Worm (Caenorhabditis elegans) whole organism, L2 larva: Measurements from ENCODE around the gene F10A3.4.

ENCODE experiments used
- C34F6.9 ChIP-seq: fragments of 150-350 bp; optimal IDR thresholded peaks from 2 replicates; lab custom pipeline; 2014; ENCODE audit warnings: missing biosample characterization, missing genetic modification characterization
- F13H6.1 ChIP-seq: sonication (generic microtip); optimal IDR thresholded peaks from 2 replicates; lab custom pipeline; 2016; ENCODE audit warnings: missing genetic modification characterization, missing compliant biosample characterization
- ZK546.5 ChIP-seq: sonication (generic microtip); optimal IDR thresholded peaks from 2 replicates; lab custom pipeline; 2017; ENCODE audit warnings: missing biosample characterization, missing genetic modification characterization
- aly-2 ChIP-seq: fragments of 150-350 bp; optimal IDR thresholded peaks from 2 replicates; lab custom pipeline; 2014; ENCODE audit warnings: missing biosample characterization, missing genetic modification characterization
- ama-1 ChIP-seq: fragments of 150-350 bp; optimal IDR thresholded peaks from 2 replicates; lab custom pipeline; 2018; ENCODE audit warnings: inconsistent platforms
- blmp-1 ChIP-seq: sonication (generic microtip); optimal IDR thresholded peaks from 2 replicates; lab custom pipeline; 2017; ENCODE audit warnings: missing genetic modification characterization, mild to moderate bottlenecking, missing compliant biosample characterization, antibody characterized with exemption, moderate library complexity; ENCODE audit not compliant: insufficient read depth
- ceh-16 ChIP-seq: fragments of 150-350 bp; optimal IDR thresholded peaks from 2 replicates; lab custom pipeline; 2014; ENCODE audit warnings: missing biosample characterization, missing genetic modification characterization
- ceh-82 ChIP-seq: fragments of 150-350 bp; optimal IDR thresholded peaks from 2 replicates; lab custom pipeline; 2014; ENCODE audit warnings: missing biosample characterization, missing genetic modification characterization
- crh-2 ChIP-seq: sonication (generic microtip); optimal IDR thresholded peaks from 2 replicates; lab custom pipeline; 2017; ENCODE audit warnings: missing biosample characterization, missing genetic modification characterization
- dmd-4 ChIP-seq: sonication (generic microtip); optimal IDR thresholded peaks from 2 replicates; lab custom pipeline; 2017; ENCODE audit warnings: missing biosample characterization, missing genetic modification characterization
- gmeb-1 ChIP-seq: fragments of 150-350 bp; optimal IDR thresholded peaks from 2 replicates; lab custom pipeline; 2014; ENCODE audit warnings: missing biosample characterization, missing genetic modification characterization
- lin-11 ChIP-seq: fragments of 150-350 bp; sonication (generic microtip); optimal IDR thresholded peaks from 2 replicates; lab custom pipeline; 2014; ENCODE audit warnings: missing biosample characterization, missing genetic modification characterization, inconsistent platforms, mixed read lengths
- lin-13 ChIP-seq: fragments of 150-350 bp; optimal IDR thresholded peaks from 2 replicates; lab custom pipeline; 2014; ENCODE audit warnings: missing biosample characterization, missing genetic modification reagents, missing genetic modification characterization
- mab-5 ChIP-seq: fragments of 150-350 bp; optimal IDR thresholded peaks from 2 replicates; lab custom pipeline; 2014; ENCODE audit warnings: missing biosample characterization, missing genetic modification characterization
- mbf-1 ChIP-seq: sonication (generic microtip); optimal IDR thresholded peaks from 2 replicates; lab custom pipeline; 2017; ENCODE audit warnings: missing biosample characterization, missing genetic modification characterization
- mdl-1 ChIP-seq, 2 experiments: fragments of 150-350 bp in 1 of 2; sonication (generic microtip) in 1 of 2; optimal IDR thresholded peaks; 2 replicates each; lab custom pipeline; 2017; ENCODE audit warnings: missing biosample characterization in 2 of 2, missing genetic modification characterization in 2 of 2
- nhr-10 ChIP-seq: sonication (generic microtip); optimal IDR thresholded peaks from 2 replicates; lab custom pipeline; 2017; ENCODE audit warnings: missing biosample characterization, missing genetic modification characterization
- nhr-11 ChIP-seq: fragments of 150-350 bp; optimal IDR thresholded peaks from 2 replicates; lab custom pipeline; 2014; ENCODE audit warnings: missing biosample characterization, missing genetic modification characterization
- nhr-12 ChIP-seq: fragments of 150-350 bp; optimal IDR thresholded peaks from 2 replicates; lab custom pipeline; 2014; ENCODE audit warnings: missing biosample characterization, missing genetic modification characterization
- nhr-21 ChIP-seq: fragments of 150-350 bp; optimal IDR thresholded peaks from 2 replicates; lab custom pipeline; 2014; ENCODE audit warnings: missing biosample characterization, missing genetic modification characterization
- nhr-23 ChIP-seq: fragments of 150-350 bp; optimal IDR thresholded peaks from 2 replicates; lab custom pipeline; 2014; ENCODE audit warnings: missing biosample characterization, missing genetic modification reagents, missing genetic modification characterization
- nhr-237 ChIP-seq: fragments of 150-350 bp; optimal IDR thresholded peaks from 2 replicates; lab custom pipeline; 2014; ENCODE audit warnings: missing biosample characterization, missing genetic modification characterization
- nhr-6 ChIP-seq: fragments of 150-350 bp; optimal IDR thresholded peaks from 2 replicates; lab custom pipeline; 2014; ENCODE audit warnings: missing biosample characterization, missing genetic modification characterization
- nhr-77 ChIP-seq: fragments of 150-350 bp; optimal IDR thresholded peaks from 2 replicates; lab custom pipeline; 2014; ENCODE audit warnings: missing biosample characterization, missing genetic modification characterization
- peb-1 ChIP-seq: fragments of 150-350 bp; optimal IDR thresholded peaks from 2 replicates; lab custom pipeline; 2014; ENCODE audit warnings: missing biosample characterization, missing genetic modification characterization
- sem-4 ChIP-seq: fragments of 150-350 bp; optimal IDR thresholded peaks from 2 replicates; lab custom pipeline; 2014; ENCODE audit warnings: missing biosample characterization, missing genetic modification reagents, missing genetic modification characterization
- skn-1 ChIP-seq: sonication (generic microtip); optimal IDR thresholded peaks from 2 replicates; lab custom pipeline; 2017; ENCODE audit warnings: missing biosample characterization, missing genetic modification characterization
- sma-3 ChIP-seq: sonication (generic microtip); optimal IDR thresholded peaks from 2 replicates; lab custom pipeline; 2016; ENCODE audit warnings: missing genetic modification reagents, missing genetic modification characterization, missing compliant biosample characterization
- sma-9 ChIP-seq, 2 experiments: fragments of 150-350 bp in 1 of 2; sonication (generic microtip) in 1 of 2; optimal IDR thresholded peaks; 2 replicates each; lab custom pipeline; 2014 to 2016; ENCODE audit warnings: missing genetic modification characterization in 2 of 2, mild to moderate bottlenecking in 1 of 2, missing biosample characterization in 1 of 2, missing compliant biosample characterization in 1 of 2, missing genetic modification reagents in 1 of 2, moderate library complexity in 1 of 2
- snpc-4 ChIP-seq: fragments of 150-350 bp; optimal IDR thresholded peaks from 2 replicates; lab custom pipeline; 2014; ENCODE audit warnings: missing biosample characterization, missing genetic modification characterization
- unc-39 ChIP-seq: fragments of 150-350 bp; optimal IDR thresholded peaks from 2 replicates; lab custom pipeline; 2014; ENCODE audit warnings: missing biosample characterization, missing genetic modification characterization
- unc-62 ChIP-seq: fragments of 150-350 bp; optimal IDR thresholded peaks from 2 replicates; lab custom pipeline; 2014; ENCODE audit warnings: missing biosample characterization, missing genetic modification reagents, missing genetic modification characterization
- zag-1 ChIP-seq: fragments of 150-350 bp; optimal IDR thresholded peaks from 2 replicates; lab custom pipeline; 2014; ENCODE audit warnings: missing biosample characterization, missing genetic modification characterization
- ztf-11 ChIP-seq: sonication (generic microtip); optimal IDR thresholded peaks from 2 replicates; lab custom pipeline; 2017; ENCODE audit warnings: missing biosample characterization, missing genetic modification characterization
- ztf-4 ChIP-seq: fragments of 150-350 bp; optimal IDR thresholded peaks from 2 replicates; lab custom pipeline; 2014; ENCODE audit warnings: missing biosample characterization, missing genetic modification characterization

The F10A3.4 gene

ce11 chrV:16182110-16182509 is 33.2 kb downstream of the F10A3.4 start, which contains the start of gene srz-13:
Gene srz-13 (plus strand): TSS chrV:16182410.
- TF ChIP-seq ztf-11 (tag; lab: Kevin White, UChicago) (no peak), ceh-82 (tag; lab: Kevin White, UChicago) (no peak), crh-2 (tag; lab: Kevin White, UChicago) (no peak), mbf-1 (tag; lab: Kevin White, UChicago) (no peak), peb-1 (tag; lab: Kevin White, UChicago) (no peak), dmd-4 (tag; lab: Kevin White, UChicago) (no peak), nhr-77 (tag; lab: Kevin White, UChicago) (no peak), unc-39 (no peak), mab-5 (tag; lab: Kevin White, UChicago) (no peak), aly-2 (tag; lab: Kevin White, UChicago) (no peak), ceh-16 (tag; lab: Kevin White, UChicago) (no peak), skn-1 (tag; lab: Kevin White, UChicago) (no peak)

ce11 chrV:16182918-16183317 is 34.0 kb downstream of the F10A3.4 start, which contains the start of gene srh-277:
Gene srh-277 (plus strand): TSS chrV:16183218.
- TF ChIP-seq mbf-1 (tag; lab: Kevin White, UChicago), result no peak
- no peak for TF ChIP-seq nhr-11
- TF ChIP-seq nhr-6 (tag; lab: Kevin White, UChicago), result no peak
- no peak for TF ChIP-seq unc-62 (GFP tag; lab: Kevin White, UChicago)
- TF ChIP-seq nhr-237 (tag; lab: Kevin White, UChicago), result no peak
- no peak for TF ChIP-seq snpc-4 (tag; lab: Kevin White, UChicago)
- no peak for TF ChIP-seq mab-5 (tag; lab: Kevin White, UChicago)
- TF ChIP-seq ZK546.5 (tag; lab: Kevin White, UChicago), result no peak
- no peak for TF ChIP-seq ama-1 (lab: Kevin White, UChicago)
- no peak for TF ChIP-seq lin-13 (GFP tag; lab: Kevin White, UChicago)
- no peak for TF ChIP-seq zag-1 (tag; lab: Kevin White, UChicago)

- TF ChIP-seq ZK546.5 (tag; lab: Kevin White, UChicago), result no peak
- no peak for TF ChIP-seq ceh-82 (tag; lab: Kevin White, UChicago)
- TF ChIP-seq peb-1 (tag; lab: Kevin White, UChicago), result no peak
- no peak for TF ChIP-seq lin-13 (GFP tag; lab: Kevin White, UChicago)
- TF ChIP-seq lin-11 (tag; lab: Kevin White, UChicago), result no peak
- no peak for TF ChIP-seq nhr-12 (tag; lab: Kevin White, UChicago)
- TF ChIP-seq nhr-10 (tag; lab: Kevin White, UChicago), result no peak
- TF ChIP-seq ama-1 (lab: Kevin White, UChicago), result no peak
- TF ChIP-seq sma-3 (GFP tag; lab: Kevin White, UChicago), result no peak
- TF ChIP-seq sem-4, result no peak
- no peak for TF ChIP-seq unc-62 (GFP tag; lab: Kevin White, UChicago)
- TF ChIP-seq ztf-4 (tag; lab: Kevin White, UChicago), result no peak
- no peak for TF ChIP-seq blmp-1 (tag; lab: Kevin White, UChicago)
- TF ChIP-seq nhr-237 (tag; lab: Kevin White, UChicago), result no peak
- TF ChIP-seq gmeb-1 (tag; lab: Kevin White, UChicago), result no peak
- TF ChIP-seq sma-9 (GFP tag; optimal IDR thresholded peaks at IDR 0.05; lab: Kevin White, UChicago), result no peak
- TF ChIP-seq sma-9 (tag; optimal IDR thresholded peaks at IDR 0.05; lab: Kevin White, UChicago), result no peak
- no peak for TF ChIP-seq C34F6.9 (tag; lab: Kevin White, UChicago)
- TF ChIP-seq mbf-1 (tag; lab: Kevin White, UChicago), result no peak
- no peak for TF ChIP-seq nhr-21
These were observed 34.5 kb downstream of the F10A3.4 start, which contains the start of gene srz-14 for ce11 chrV:16183357-16183756. Gene srz-14 (plus strand): TSS chrV:16183657.

ce11 chrV:16190485-16190884 is 41.6 kb downstream of the F10A3.4 start, which contains the start of gene srh-281:
Gene srh-281 (plus strand): TSS chrV:16190785.
- no peak for TF ChIP-seq sma-3 (GFP tag; lab: Kevin White, UChicago)
- TF ChIP-seq F13H6.1 (tag; lab: Kevin White, UChicago), result no peak
- TF ChIP-seq nhr-77 (tag; lab: Kevin White, UChicago), result no peak
- TF ChIP-seq unc-62 (GFP tag; lab: Kevin White, UChicago), result no peak
- no peak for TF ChIP-seq nhr-21
- no peak for TF ChIP-seq gmeb-1 (tag; lab: Kevin White, UChicago)
- no peak for TF ChIP-seq lin-11 (tag; lab: Kevin White, UChicago)
- TF ChIP-seq C34F6.9 (tag; lab: Kevin White, UChicago), result no peak
- no peak for TF ChIP-seq nhr-237 (tag; lab: Kevin White, UChicago)
- TF ChIP-seq nhr-11, result no peak
- no peak for TF ChIP-seq mab-5 (tag; lab: Kevin White, UChicago)
- no peak for TF ChIP-seq mdl-1 (tag; optimal IDR thresholded peaks at IDR 0.05; lab: Kevin White, UChicago)
- no peak for TF ChIP-seq lin-13 (GFP tag; lab: Kevin White, UChicago)
- TF ChIP-seq blmp-1 (tag; lab: Kevin White, UChicago), result no peak
- TF ChIP-seq ceh-82 (tag; lab: Kevin White, UChicago), result no peak
- TF ChIP-seq peb-1 (tag; lab: Kevin White, UChicago), result no peak
- TF ChIP-seq unc-39, result no peak
- TF ChIP-seq nhr-23 (tag; lab: Kevin White, UChicago), result no peak
- no peak for TF ChIP-seq ceh-16 (tag; lab: Kevin White, UChicago)
- no peak for TF ChIP-seq zag-1 (tag; lab: Kevin White, UChicago)
